Worm (Caenorhabditis elegans) whole organism, L3 larva: ENCODE measurements around the gene Y43F8C.17.

ENCODE experiments used
- ZK546.5 ChIP-seq: sonication (generic microtip); optimal IDR thresholded peaks from 2 replicates; lab custom pipeline; 2017; ENCODE audit warnings: missing biosample characterization, missing genetic modification characterization
- ceh-9 ChIP-seq: sonication (generic microtip); optimal IDR thresholded peaks from 2 replicates; lab custom pipeline; 2018; ENCODE audit warnings: missing biosample characterization, missing genetic modification characterization
- egl-27 ChIP-seq: sonication (generic microtip); optimal IDR thresholded peaks from 4 replicates; lab custom pipeline; 2017; ENCODE audit warnings: missing biosample characterization, missing genetic modification reagents, missing genetic modification characterization
- egl-5 ChIP-seq: fragments of 150-350 bp; optimal IDR thresholded peaks from 2 replicates; lab custom pipeline; 2017; ENCODE audit warnings: missing biosample characterization, missing genetic modification reagents, missing genetic modification characterization, inconsistent platforms
- elt-1 ChIP-seq: fragments of 150-350 bp; optimal IDR thresholded peaks from 2 replicates; lab custom pipeline; 2014; ENCODE audit warnings: missing biosample characterization, missing genetic modification characterization
- elt-2 ChIP-seq: sonication (generic microtip); optimal IDR thresholded peaks from 2 replicates; lab custom pipeline; 2016; ENCODE audit warnings: missing genetic modification reagents, mild to moderate bottlenecking, missing genetic modification characterization, missing compliant biosample characterization
- fkh-2 ChIP-seq: fragments of 150-350 bp; optimal IDR thresholded peaks from 2 replicates; lab custom pipeline; 2014; ENCODE audit warnings: missing biosample characterization, missing genetic modification reagents, missing genetic modification characterization
- lsy-12 ChIP-seq: sonication (generic microtip); optimal IDR thresholded peaks from 2 replicates; lab custom pipeline; 2016; ENCODE audit warnings: mild to moderate bottlenecking, missing genetic modification characterization, missing compliant biosample characterization
- mml-1 ChIP-seq: fragments of 150-350 bp; sonication (generic microtip); optimal IDR thresholded peaks from 3 replicates; lab custom pipeline; 2014; ENCODE audit warnings: missing biosample characterization, missing genetic modification characterization
- nhr-12 ChIP-seq: fragments of 150-350 bp; optimal IDR thresholded peaks from 2 replicates; lab custom pipeline; 2014; ENCODE audit warnings: missing biosample characterization, missing genetic modification characterization
- nhr-43 ChIP-seq: sonication (generic microtip); optimal IDR thresholded peaks from 2 replicates; lab custom pipeline; 2016; ENCODE audit warnings: mild to moderate bottlenecking, missing genetic modification characterization, missing compliant biosample characterization; ENCODE audit not compliant: poor library complexity, severe bottlenecking
- nhr-76 ChIP-seq: fragments of 150-350 bp; sonication (generic microtip); optimal IDR thresholded peaks from 5 replicates; lab custom pipeline; 2014; ENCODE audit warnings: missing biosample characterization, missing genetic modification characterization
- nhr-77 ChIP-seq: fragments of 150-350 bp; optimal IDR thresholded peaks from 2 replicates; lab custom pipeline; 2014; ENCODE audit warnings: missing biosample characterization, missing genetic modification characterization
- pqm-1 ChIP-seq: fragments of 150-350 bp; optimal IDR thresholded peaks from 2 replicates; lab custom pipeline; 2017; ENCODE audit warnings: missing biosample characterization, missing genetic modification characterization, inconsistent platforms
- tbx-2 ChIP-seq: sonication (generic microtip); optimal IDR thresholded peaks from 2 replicates; lab custom pipeline; 2016; ENCODE audit warnings: mild to moderate bottlenecking, missing genetic modification characterization, missing compliant biosample characterization
- zag-1 ChIP-seq: fragments of 150-350 bp; optimal IDR thresholded peaks from 2 replicates; lab custom pipeline; 2014; ENCODE audit warnings: missing biosample characterization, missing genetic modification characterization

Gene Y43F8C.17

DNA sequence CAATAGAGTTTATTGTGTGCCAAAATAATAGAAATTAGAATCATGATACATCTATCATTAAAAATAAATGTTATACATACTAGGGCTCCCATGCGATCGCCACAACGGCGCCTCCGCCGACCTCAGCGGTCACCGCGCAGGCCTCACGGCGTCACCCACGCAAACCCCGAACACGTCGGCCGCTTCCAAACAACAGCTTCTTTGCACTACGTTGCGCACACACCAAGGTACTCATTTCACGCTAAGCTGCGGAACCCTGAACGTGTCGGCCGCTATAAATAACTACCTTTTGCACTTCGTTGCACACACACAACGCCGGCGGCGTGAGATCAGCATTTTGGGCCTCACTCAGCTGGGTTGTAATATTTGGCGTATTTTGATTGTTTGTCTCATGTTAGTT, 43.3 kb downstream of the Y43F8C.17 start:
- TF ChIP-seq elt-2 (tag; lab: Kevin White, UChicago) (no peak), nhr-43 (tag; lab: Kevin White, UChicago) (no peak), lsy-12 (no peak), elt-1 (tag; lab: Kevin White, UChicago) (no peak), pqm-1 (no peak), egl-5 (tag; lab: Kevin White, UChicago) (no peak), mml-1 (tag; lab: Kevin White, UChicago) (no peak), nhr-12 (tag; lab: Kevin White, UChicago) (no peak), egl-27 (tag; lab: Kevin White, UChicago) (no peak), zag-1 (tag; lab: Kevin White, UChicago) (no peak), nhr-77 (tag; lab: Kevin White, UChicago) (no peak), ZK546.5 (tag; lab: Kevin White, UChicago) (no peak), ceh-9 (tag; lab: Kevin White, UChicago) (no peak), tbx-2 (tag; lab: Kevin White, UChicago) (no peak)

DNA sequence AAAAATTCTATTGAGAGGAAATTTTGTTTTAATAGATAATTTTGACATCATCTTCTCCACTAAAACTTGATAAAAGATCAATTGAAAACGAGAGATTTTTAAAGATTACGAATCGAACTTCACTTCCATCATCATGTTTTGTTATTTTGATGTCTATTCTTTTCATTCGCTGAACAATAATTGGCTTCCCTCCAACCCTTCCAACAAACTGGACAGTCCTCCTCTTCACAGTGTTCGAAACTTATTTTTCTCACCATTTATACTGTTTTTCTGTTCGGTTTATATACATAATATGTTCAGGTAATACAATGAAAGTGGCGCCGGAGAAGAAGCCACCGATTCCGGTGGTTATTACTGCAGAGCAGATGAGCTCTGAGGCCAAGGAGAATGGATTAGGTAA, 44.8 kb downstream of the Y43F8C.17 start, which contains the start of gene M162.5:
M162.5 (plus strand) TSS at position 301 of the 400 bp plus-strand sequence.
- TF ChIP-seq fkh-2 (tag; lab: Kevin White, UChicago) (no peak), nhr-76 (tag; lab: Kevin White, UChicago) (no peak)
